Worm (Caenorhabditis elegans) whole organism, L4/young adult: ENCODE measurements around the gene F13D12.5.

ENCODE experiments used
- W03F9.2 ChIP-seq: fragments of 150-350 bp; optimal IDR thresholded peaks from 2 replicates; lab custom pipeline; 2014; ENCODE audit warnings: missing biosample characterization, missing genetic modification characterization
- dao-5 ChIP-seq: sonication (generic microtip); optimal IDR thresholded peaks from 2 replicates; lab custom pipeline; 2016; ENCODE audit warnings: missing genotype, missing genetic modification characterization, moderate library complexity, missing compliant biosample characterization
- him-1 ChIP-seq: sonication (generic microtip); optimal IDR thresholded peaks from 2 replicates; lab custom pipeline; 2016; ENCODE audit warnings: missing genotype, missing genetic modification reagents, missing genetic modification characterization, missing compliant biosample characterization

F13D12.5 gene

DNA sequence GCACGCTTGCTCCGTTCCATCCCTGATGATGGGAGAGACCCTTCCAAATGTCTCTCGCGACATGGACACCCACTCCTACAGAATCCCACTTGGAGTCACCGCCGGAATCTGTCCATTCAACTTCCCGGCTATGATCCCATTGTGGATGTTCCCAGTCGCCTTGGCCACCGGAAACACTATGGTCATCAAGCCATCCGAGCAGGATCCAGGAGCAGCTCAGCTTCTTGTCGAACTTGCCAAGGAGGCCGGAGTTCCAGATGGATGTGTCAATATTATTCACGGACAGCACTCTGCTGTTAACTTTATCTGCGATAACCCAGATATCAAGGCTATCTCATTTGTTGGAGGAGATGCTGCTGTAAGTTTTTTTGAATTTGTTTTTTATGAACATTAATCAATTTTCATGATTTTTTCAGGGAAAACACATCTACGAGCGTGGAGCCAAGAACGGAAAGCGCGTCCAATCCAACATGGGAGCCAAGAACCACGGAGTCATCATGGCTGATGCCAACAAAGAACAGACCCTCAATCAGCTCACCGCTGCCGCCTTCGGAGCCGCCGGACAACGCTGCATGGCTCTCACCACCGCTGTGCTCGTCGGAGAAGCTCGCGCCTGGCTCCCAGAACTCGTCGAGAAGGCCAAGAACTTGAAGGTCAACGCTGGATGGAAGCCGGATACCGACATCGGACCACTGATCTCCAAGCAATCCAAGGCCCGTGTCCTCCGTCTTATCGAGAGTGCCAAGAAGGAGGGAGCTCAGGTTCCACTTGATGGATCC lies 3.3 kb downstream of the F13D12.5 start:
- TF ChIP-seq him-1: no peak
- TF ChIP-seq W03F9.2 (tag; lab: Kevin White, UChicago): no peak
- TF ChIP-seq dao-5 (tag; lab: Kevin White, UChicago): no peak

- TF ChIP-seq dao-5 (tag; lab: Kevin White, UChicago): no peak
- TF ChIP-seq W03F9.2 (tag; lab: Kevin White, UChicago): no peak
- no peak for TF ChIP-seq him-1
These were observed 4.6 kb downstream of the F13D12.5 start for ce11 chrII:11731174-11731724.

DNA sequence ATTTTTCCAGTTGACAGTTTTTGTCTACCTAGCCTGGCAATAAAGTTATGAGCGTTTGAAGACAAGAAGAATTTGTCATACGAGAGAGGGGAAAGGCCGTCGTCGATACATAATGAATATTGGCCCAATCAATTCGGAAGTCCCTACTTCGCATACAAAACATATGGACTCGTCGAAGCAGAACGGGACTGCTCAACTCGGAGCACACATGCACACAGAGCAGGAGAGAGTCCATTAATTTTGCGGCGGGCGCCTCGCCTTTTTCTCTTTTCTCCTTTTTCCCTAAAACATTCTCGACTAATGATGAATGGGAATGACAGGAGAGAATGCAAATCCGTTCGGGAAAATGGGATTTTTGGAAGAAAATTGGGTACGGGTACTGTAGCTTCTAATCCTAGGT lies 5.9 kb downstream of the F13D12.5 start, which contains the start of gene F13D12.8:
F13D12.8 (minus strand) TSS at position 82 of the 400 bp plus-strand sequence.
- no peak for TF ChIP-seq him-1
- TF ChIP-seq dao-5 (tag; lab: Kevin White, UChicago): no peak
- TF ChIP-seq W03F9.2 (tag; lab: Kevin White, UChicago): no peak

ce11 chrII:11733850-11734249 lies 7.2 kb downstream of the F13D12.5 start:
- no peak for TF ChIP-seq dao-5 (tag; lab: Kevin White, UChicago)
- no peak for TF ChIP-seq W03F9.2 (tag; lab: Kevin White, UChicago)
- no peak for TF ChIP-seq him-1

ce11 chrII:11737347-11737746 lies 10.7 kb downstream of the F13D12.5 start:
- TF ChIP-seq him-1 (no peak), dao-5 (tag; lab: Kevin White, UChicago) (no peak), W03F9.2 (tag; lab: Kevin White, UChicago) (no peak)

DNA sequence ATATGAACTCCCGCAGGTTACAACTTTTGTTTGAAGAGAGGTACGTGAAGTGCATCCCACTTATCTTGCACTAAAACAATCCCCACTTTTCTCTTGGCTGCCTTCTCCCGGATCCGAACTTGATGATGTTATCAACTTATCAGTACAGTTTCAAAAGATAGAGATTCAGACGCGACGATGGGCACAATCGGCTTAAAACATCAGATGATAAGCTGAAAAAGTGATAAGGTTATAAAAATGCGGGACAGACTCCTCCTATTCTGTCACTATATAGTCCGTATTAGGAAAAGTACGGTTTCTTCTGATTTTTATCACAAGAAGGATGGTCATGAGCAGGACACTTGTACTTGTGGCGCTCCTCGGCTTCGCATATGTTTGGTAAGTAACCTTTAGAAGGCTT lies 12.6 kb downstream of the F13D12.5 start, which contains the start of gene ctsa-1.2:
ctsa-1.2 (plus strand) TSS at position 160 of the 400 bp plus-strand sequence.
- TF ChIP-seq dao-5 (tag; lab: Kevin White, UChicago) (no peak), him-1 (no peak), W03F9.2 (tag; lab: Kevin White, UChicago) (no peak)

- TF ChIP-seq W03F9.2 (tag; lab: Kevin White, UChicago) (no peak), dao-5 (tag; lab: Kevin White, UChicago) (no peak), him-1 (no peak)
These were observed 15.7 kb downstream of the F13D12.5 start for ce11 chrII:11742320-11742719.

ce11 chrII:11746782-11747288 lies 20.2 kb downstream of the F13D12.5 start:
- TF ChIP-seq W03F9.2 (tag; lab: Kevin White, UChicago): no peak
- TF ChIP-seq him-1: peak; percentile 91

DNA sequence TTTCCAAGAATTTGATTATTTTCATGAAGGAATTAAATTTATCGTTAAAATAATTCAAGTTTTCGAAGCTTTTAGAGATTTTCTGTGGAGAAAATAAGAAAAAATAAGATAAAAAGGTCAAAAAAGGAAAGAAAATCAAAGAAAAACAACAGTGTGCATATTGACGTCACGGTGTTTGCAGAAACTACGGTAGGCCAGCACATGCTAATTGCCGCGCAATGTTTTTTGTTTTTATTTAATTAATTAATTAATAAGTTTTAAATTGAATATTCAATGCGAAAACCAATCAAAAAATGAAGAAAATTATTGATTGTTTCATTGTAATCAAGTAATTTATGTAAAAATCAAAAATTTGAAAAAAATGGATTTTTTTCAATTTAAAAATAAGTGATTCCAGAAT lies 21.3 kb downstream of the F13D12.5 start:
- TF ChIP-seq him-1 (no peak), W03F9.2 (tag; lab: Kevin White, UChicago) (no peak), dao-5 (tag; lab: Kevin White, UChicago) (no peak)

- TF ChIP-seq dao-5 (tag; lab: Kevin White, UChicago): no peak
- TF ChIP-seq W03F9.2 (tag; lab: Kevin White, UChicago): no peak
These were observed 21.9 kb downstream of the F13D12.5 start, which contains the start of the genes F44E5.17 and gpb-1 for ce11 chrII:11748494-11748893. Gene F44E5.17, minus strand, starts transcription at chrII:11748594. Gene gpb-1, minus strand, starts transcription at chrII:11748611.

- TF ChIP-seq dao-5 (tag; lab: Kevin White, UChicago) (peak; percentile 82), him-1 (peak; percentile 93), W03F9.2 (tag; lab: Kevin White, UChicago) (peak; percentile 17)
These were observed 23.0 kb downstream of the F13D12.5 start for ce11 chrII:11749490-11750172.

- TF ChIP-seq him-1: peak; percentile 76
- TF ChIP-seq W03F9.2 (tag; lab: Kevin White, UChicago): no peak
These were observed 25.1 kb downstream of the F13D12.5 start for ce11 chrII:11751615-11752174.

DNA sequence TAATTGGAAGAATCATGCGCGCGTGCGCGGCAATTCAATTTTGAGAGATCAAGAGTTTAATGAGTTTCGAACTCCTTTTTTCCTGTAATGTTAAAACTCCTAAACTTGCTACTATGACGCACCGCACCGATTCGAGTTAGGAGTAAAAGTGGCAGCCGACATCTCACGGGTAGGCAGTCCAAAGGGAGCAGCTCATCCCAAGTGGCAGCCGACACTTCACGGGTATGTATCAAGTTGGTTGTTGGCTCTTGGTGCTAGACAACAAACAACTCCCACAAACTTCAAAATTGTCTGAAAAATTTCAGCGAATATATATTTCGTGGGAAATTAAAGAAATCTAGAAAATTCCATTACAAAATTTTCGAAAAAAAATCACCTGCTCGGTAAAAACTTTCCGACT lies 26.6 kb downstream of the F13D12.5 start:
- TF ChIP-seq dao-5 (tag; lab: Kevin White, UChicago): no peak
